Worm (Caenorhabditis elegans) whole organism, midembryonic: Measurements from ENCODE around the gene aaim-1.

Experiments
- T22C8.4 ChIP-seq: fragments of 200-800 bp; sonication (Bioruptor generic); IDR thresholded peaks from 2 replicates; pipeline ENCODE4 v1.3.6; 2022; ENCODE audit warnings: missing genetic modification characterization, missing compliant biosample characterization
- cog-1 ChIP-seq: sonication (generic microtip); optimal IDR thresholded peaks from 2 replicates; lab custom pipeline; 2016; ENCODE audit warnings: missing genetic modification characterization, missing compliant biosample characterization
- flt-1 ChIP-seq: fragments of 200-800 bp; sonication (Bioruptor generic); IDR thresholded peaks from 2 replicates; pipeline ENCODE4 v1.3.6; 2022; ENCODE audit warnings: missing genetic modification characterization, missing compliant biosample characterization
- klf-2 ChIP-seq: fragments of 200-800 bp; sonication (Bioruptor generic); conservative IDR thresholded peaks from 2 replicates; pipeline ENCODE4 v1.3.6; 2022; ENCODE audit warnings: missing genetic modification reagents, missing genetic modification characterization, missing compliant biosample characterization
- ref-1 ChIP-seq: fragments of 200-800 bp; sonication (Bioruptor generic); conservative IDR thresholded peaks from 2 replicates; pipeline ENCODE4 v1.3.6; 2022; ENCODE audit warnings: missing genetic modification reagents, missing genetic modification characterization, missing compliant biosample characterization
- tab-1 ChIP-seq: fragments of 200-800 bp; sonication (Bioruptor generic); IDR thresholded peaks from 2 replicates; pipeline ENCODE4 v1.3.6; 2022; ENCODE audit warnings: missing genetic modification characterization, missing compliant biosample characterization
- ztf-23 ChIP-seq: fragments of 200-800 bp; sonication (Bioruptor generic); IDR thresholded peaks from 2 replicates; pipeline ENCODE4 v1.3.6; 2022; ENCODE audit warnings: missing genetic modification reagents, missing genetic modification characterization, missing compliant biosample characterization
- ztf-29 ChIP-seq: fragments of 200-800 bp; sonication (Bioruptor generic); IDR thresholded peaks from 2 replicates; pipeline ENCODE4 v1.3.6; 2022; ENCODE audit warnings: missing genetic modification reagents, missing genetic modification characterization, missing compliant biosample characterization

ce11 chrX:6551679-6552078 lies 10.5 kb downstream of the aaim-1 start:
- TF ChIP-seq flt-1 (GFP tag; lab: Robert Waterston, UW) (no peak), tab-1 (GFP tag; lab: Robert Waterston, UW) (no peak), cog-1 (no peak), klf-2 (GFP tag; lab: Robert Waterston, UW) (no peak), T22C8.4 (GFP tag; lab: Robert Waterston, UW) (no peak), ztf-23 (GFP tag; lab: Robert Waterston, UW) (no peak), ztf-29 (no peak), ref-1 (no peak)
